Fruit fly (Drosophila melanogaster) whole organism, embryonic: ENCODE data around the gene Cnep1r2.

Experiments
- CG10209 ChIP-seq: fragments of 200-800 bp; sonication (Bioruptor generic); optimal IDR thresholded peaks from 3 replicates; lab custom pipeline; 2017; ENCODE audit warnings: missing biosample characterization, mild to moderate bottlenecking, missing genetic modification characterization, missing genetic modification reagents
- CG10654 ChIP-seq: fragments of 200-800 bp; sonication (Bioruptor generic); optimal IDR thresholded peaks from 2 replicates; lab custom pipeline; 2016; ENCODE audit warnings: missing biosample characterization, missing genetic modification characterization
- CG12236 ChIP-seq: fragments of 200-800 bp; sonication (Bioruptor generic); optimal IDR thresholded peaks from 2 replicates; lab custom pipeline; 2016; ENCODE audit warnings: missing biosample characterization, missing genetic modification characterization
- CG17385 ChIP-seq: fragments of 200-800 bp; sonication (Bioruptor generic); optimal IDR thresholded peaks from 3 replicates; lab custom pipeline; 2018; ENCODE audit warnings: missing biosample characterization, mild to moderate bottlenecking, missing genetic modification characterization
- CG17912 ChIP-seq: fragments of 200-800 bp; sonication (Bioruptor generic); optimal IDR thresholded peaks from 2 replicates; lab custom pipeline; 2018; ENCODE audit warnings: missing biosample characterization, mild to moderate bottlenecking, missing genetic modification characterization
- CG31224 ChIP-seq: fragments of 200-800 bp; sonication (Bioruptor generic); IDR thresholded peaks from 2 replicates; pipeline ENCODE4 v1.3.6; 2022; ENCODE audit warnings: missing biosample characterization, missing genetic modification characterization
- CG32767 ChIP-seq: fragments of 200-800 bp; sonication (Bioruptor generic); IDR thresholded peaks from 2 replicates; pipeline ENCODE4 v1.3.6; 2022; ENCODE audit warnings: missing biosample characterization, missing genetic modification characterization
- CG33213 ChIP-seq: fragments of 200-800 bp; sonication (Bioruptor generic); optimal IDR thresholded peaks from 3 replicates; lab custom pipeline; 2016; ENCODE audit warnings: missing biosample characterization, missing genetic modification characterization
- CG34376 ChIP-seq: fragments of 200-800 bp; sonication (Bioruptor generic); optimal IDR thresholded peaks from 2 replicates; lab custom pipeline; 2018; ENCODE audit warnings: missing biosample characterization, mild to moderate bottlenecking, missing genetic modification characterization
- CG3995 ChIP-seq: fragments of 200-800 bp; sonication (Bioruptor generic); optimal IDR thresholded peaks from 3 replicates; lab custom pipeline; 2016; ENCODE audit warnings: missing biosample characterization, missing genetic modification characterization
- CG4360 ChIP-seq: fragments of 200-800 bp; sonication (Bioruptor generic); IDR thresholded peaks from 2 replicates; pipeline ENCODE4 v1.3.6; 2022; ENCODE audit warnings: missing biosample characterization, missing genetic modification characterization
- CG6654 ChIP-seq: fragments of 200-800 bp; sonication (Bioruptor generic); optimal IDR thresholded peaks from 2 replicates; lab custom pipeline; 2017; ENCODE audit warnings: missing biosample characterization, mild to moderate bottlenecking, missing genetic modification characterization
- CG6683 ChIP-seq: fragments of 200-800 bp; sonication (Bioruptor generic); optimal IDR thresholded peaks from 2 replicates; lab custom pipeline; 2017; ENCODE audit warnings: missing biosample characterization, mild to moderate bottlenecking, missing genetic modification characterization, missing genetic modification reagents
- CG7987 ChIP-seq: fragments of 200-800 bp; sonication (Bioruptor generic); optimal IDR thresholded peaks from 2 replicates; lab custom pipeline; 2018; ENCODE audit warnings: missing biosample characterization, mild to moderate bottlenecking, missing genetic modification characterization, moderate library complexity
- CG9876 ChIP-seq: fragments of 200-800 bp; sonication (Bioruptor generic); optimal IDR thresholded peaks from 2 replicates; lab custom pipeline; 2016; ENCODE audit warnings: missing biosample characterization, missing genetic modification characterization
- Dbx ChIP-seq: fragments of 200-800 bp; sonication (Bioruptor generic); IDR thresholded peaks from 3 replicates; pipeline ENCODE4 v1.3.6; 2022; ENCODE audit warnings: missing biosample characterization, missing genetic modification characterization
- Dfd ChIP-seq, 2 experiments: fragments of >200 bp; optimal IDR thresholded peaks; 2 replicates each; lab custom pipeline; 2017; ENCODE audit warnings: missing biosample characterization in 2 of 2, missing genetic modification characterization in 2 of 2
- Dp ChIP-seq: fragments of 200-800 bp; sonication (Bioruptor generic); optimal IDR thresholded peaks from 2 replicates; lab custom pipeline; 2018; ENCODE audit warnings: missing biosample characterization, mild to moderate bottlenecking, missing genetic modification characterization, moderate library complexity
- Eip74EF ChIP-seq, 2 experiments: fragments of 200-800 bp in 1 of 2; fragments of >200 bp in 1 of 2; sonication (Bioruptor generic) in 1 of 2; optimal IDR thresholded peaks; 2 replicates each; lab custom pipeline; 2017 to 2019; ENCODE audit warnings: missing biosample characterization in 2 of 2, missing genetic modification characterization in 2 of 2, mild to moderate bottlenecking in 1 of 2, moderate library complexity in 1 of 2
- HHEX ChIP-seq: fragments of 200-800 bp; sonication (Bioruptor generic); optimal IDR thresholded peaks from 3 replicates; lab custom pipeline; 2017; ENCODE audit warnings: missing biosample characterization, mild to moderate bottlenecking, missing genetic modification characterization, missing genetic modification reagents
- Hr3 ChIP-seq: fragments of 200-800 bp; sonication (Bioruptor generic); optimal IDR thresholded peaks from 3 replicates; lab custom pipeline; 2016; ENCODE audit warnings: missing biosample characterization, missing genetic modification characterization
- Hr51 ChIP-seq, 2 experiments: fragments of 200-800 bp; sonication (Bioruptor generic); optimal IDR thresholded peaks; 2 replicates in 1 of 2; 3 replicates in 1 of 2; lab custom pipeline; 2016 to 2018; ENCODE audit warnings: missing biosample characterization in 2 of 2, missing genetic modification characterization in 2 of 2, mild to moderate bottlenecking in 1 of 2, moderate library complexity in 1 of 2
- Hsf ChIP-seq: fragments of 200-800 bp; sonication (Bioruptor generic); optimal IDR thresholded peaks from 3 replicates; lab custom pipeline; 2016; ENCODE audit warnings: missing biosample characterization, missing genetic modification characterization
- Lhr ChIP-seq: fragments of 200-800 bp; sonication (Bioruptor generic); optimal IDR thresholded peaks from 3 replicates; lab custom pipeline; 2017; ENCODE audit warnings: mild to moderate bottlenecking, missing biosample characterization, missing genetic modification reagents, missing genetic modification characterization
- Med ChIP-seq: fragments of 200-800 bp; sonication (Bioruptor generic); peaks from one replicate; lab custom pipeline; 2016; ENCODE audit warnings: missing biosample characterization, missing genetic modification characterization, mild to moderate bottlenecking, inconsistent platforms, moderate library complexity
- Side ChIP-seq: fragments of 200-800 bp; sonication (Bioruptor generic); optimal IDR thresholded peaks from 2 replicates; lab custom pipeline; 2016; ENCODE audit warnings: missing biosample characterization, missing genetic modification characterization
- Usf ChIP-seq: fragments of 200-800 bp; sonication (Bioruptor generic); optimal IDR thresholded peaks from 2 replicates; lab custom pipeline; 2017; ENCODE audit warnings: missing genotype, missing biosample characterization, missing genetic modification characterization
- Xrp1 ChIP-seq: fragments of 200-800 bp; sonication (Bioruptor generic); IDR thresholded peaks from 2 replicates; pipeline ENCODE4 v1.3.6; 2022; ENCODE audit warnings: missing biosample characterization, missing genetic modification characterization
- abd-A ChIP-seq: fragments of 200-800 bp; sonication (Bioruptor generic); optimal IDR thresholded peaks from 3 replicates; lab custom pipeline; 2019; ENCODE audit warnings: missing biosample characterization, mild to moderate bottlenecking, missing genetic modification characterization, moderate library complexity
- bowl ChIP-seq: fragments of 200-800 bp; sonication (Bioruptor generic); IDR thresholded peaks from 2 replicates; pipeline ENCODE4 v1.3.6; 2022; ENCODE audit warnings: missing biosample characterization, missing genetic modification characterization
- cg ChIP-seq: fragments of 200-800 bp; sonication (Bioruptor generic); optimal IDR thresholded peaks from 3 replicates; lab custom pipeline; 2019; ENCODE audit warnings: missing biosample characterization, mild to moderate bottlenecking, missing genetic modification characterization, moderate library complexity
- ci ChIP-seq: fragments of 200-800 bp; sonication (Bioruptor generic); IDR thresholded peaks from 3 replicates; pipeline ENCODE4 v1.3.6; 2022; ENCODE audit warnings: missing biosample characterization, missing genetic modification characterization
- dysf ChIP-seq: fragments of 200-800 bp; sonication (Bioruptor generic); IDR thresholded peaks from 3 replicates; pipeline ENCODE4 v1.3.6; 2022; ENCODE audit warnings: missing biosample characterization, missing genetic modification characterization
- fd3F ChIP-seq: fragments of 200-800 bp; sonication (Bioruptor generic); optimal IDR thresholded peaks from 2 replicates; lab custom pipeline; 2018; ENCODE audit warnings: missing biosample characterization, mild to moderate bottlenecking, missing genetic modification characterization, moderate library complexity
- hb ChIP-seq: fragments of 200-800 bp; sonication (Bioruptor generic); IDR thresholded peaks from 3 replicates; pipeline ENCODE4 v1.3.6; 2022; ENCODE audit warnings: missing biosample characterization, missing genetic modification characterization; ENCODE audit not compliant: partially characterized antibody
- ken ChIP-seq: fragments of 200-800 bp; sonication (Bioruptor generic); IDR thresholded peaks from 3 replicates; pipeline ENCODE4 v1.3.6; 2022; ENCODE audit warnings: missing biosample characterization, missing genetic modification characterization
- lbe ChIP-seq: fragments of 200-800 bp; sonication (Bioruptor generic); optimal IDR thresholded peaks from 2 replicates; lab custom pipeline; 2016; ENCODE audit warnings: missing biosample characterization, mild to moderate bottlenecking, missing genetic modification characterization
- nerfin-2 ChIP-seq: fragments of 200-800 bp; sonication (Bioruptor generic); IDR thresholded peaks from 2 replicates; pipeline ENCODE4 v1.3.6; 2022; ENCODE audit warnings: missing biosample characterization, missing genetic modification characterization; ENCODE audit not compliant: partially characterized antibody
- org-1 ChIP-seq: fragments of 200-800 bp; sonication (Bioruptor generic); optimal IDR thresholded peaks from 2 replicates; lab custom pipeline; 2017; ENCODE audit warnings: missing biosample characterization, missing genetic modification characterization
- phol ChIP-seq: fragments of 200-800 bp; sonication (Bioruptor generic); optimal IDR thresholded peaks from 3 replicates; lab custom pipeline; 2018; ENCODE audit warnings: missing biosample characterization, mild to moderate bottlenecking, missing genetic modification characterization, moderate library complexity
- repo ChIP-seq: fragments of 200-800 bp; sonication (Bioruptor generic); optimal IDR thresholded peaks from 2 replicates; lab custom pipeline; 2016; ENCODE audit warnings: missing biosample characterization, missing genetic modification characterization
- sens ChIP-seq: fragments of 200-800 bp; sonication (Bioruptor generic); peaks from one replicate; lab custom pipeline; 2016; ENCODE audit warnings: missing biosample characterization, missing genetic modification characterization
- slp2 ChIP-seq: fragments of 200-800 bp; sonication (Bioruptor generic); optimal IDR thresholded peaks from 2 replicates; lab custom pipeline; 2016; ENCODE audit warnings: missing biosample characterization, missing genetic modification characterization
- so ChIP-seq: fragments of 200-800 bp; sonication (Bioruptor generic); IDR thresholded peaks from 3 replicates; pipeline ENCODE4 v1.3.6; 2022; ENCODE audit warnings: missing biosample characterization, missing genetic modification characterization
- sqz ChIP-seq: fragments of 200-800 bp; sonication (Bioruptor generic); optimal IDR thresholded peaks from 3 replicates; lab custom pipeline; 2018; ENCODE audit warnings: missing biosample characterization, mild to moderate bottlenecking, missing genetic modification characterization
- wdn ChIP-seq: fragments of 200-800 bp; sonication (Bioruptor generic); IDR thresholded peaks from 2 replicates; pipeline ENCODE4 v1.3.6; 2022; ENCODE audit warnings: missing biosample characterization, missing genetic modification characterization
- wek ChIP-seq: fragments of 200-800 bp; sonication (Bioruptor generic); optimal IDR thresholded peaks from 3 replicates; lab custom pipeline; 2018; ENCODE audit warnings: missing biosample characterization, mild to moderate bottlenecking, missing genetic modification characterization, moderate library complexity
- zf30C ChIP-seq: fragments of 200-800 bp; sonication (Bioruptor generic); optimal IDR thresholded peaks from 3 replicates; lab custom pipeline; 2018; ENCODE audit warnings: missing biosample characterization, mild to moderate bottlenecking, missing genetic modification characterization
- zfh1 ChIP-seq: fragments of 200-800 bp; sonication (Bioruptor generic); IDR thresholded peaks from 3 replicates; pipeline ENCODE4 v1.3.6; 2022; ENCODE audit warnings: missing biosample characterization, missing genetic modification characterization

The Cnep1r2 gene

dm6 chr3L:10667341-10667740 lies 29.4 kb downstream of the Cnep1r2 start (continued):
- no peak for TF ChIP-seq Side
- no peak for TF ChIP-seq Usf (GFP tag; lab: Kevin White, UChicago)
- peak; percentile 45 for TF ChIP-seq CG17385 (GFP tag; lab: Kevin White, UChicago)
- no peak for TF ChIP-seq wdn
- no peak for TF ChIP-seq CG10654
- TF ChIP-seq hb (GFP tag; lab: Robert Waterston, UW), result no peak
- TF ChIP-seq CG32767 (GFP tag; lab: Robert Waterston, UW), result no peak
- no peak for TF ChIP-seq CG3995
- TF ChIP-seq CG7987, result no peak
- TF ChIP-seq zfh1 (GFP tag; lab: Robert Waterston, UW), result no peak
- no peak for TF ChIP-seq wek
- TF ChIP-seq CG17912 (GFP tag; lab: Kevin White, UChicago), result no peak
- TF ChIP-seq slp2 (GFP tag; lab: Kevin White, UChicago), result no peak

- TF ChIP-seq CG34376 (no peak), Eip74EF (GFP tag; optimal IDR thresholded peaks at IDR 0.05; lab: Kevin White, UChicago) (no peak), zf30C (no peak), fd3F (GFP tag; lab: Kevin White, UChicago) (no peak), sens (GFP tag; lab: Kevin White, UChicago) (peak; percentile 44), Hr51 (GFP tag; optimal IDR thresholded peaks at IDR 0.05; lab: Kevin White, UChicago) (no peak), lbe (GFP tag; lab: Kevin White, UChicago) (no peak), Dfd (GFP tag; optimal IDR thresholded peaks at IDR 0.05; lab: Kevin White, UChicago) (peak in 1 of 2 experiments; percentile 25), Med (peak; percentile 69), Lhr (no peak), CG33213 (GFP tag; lab: Kevin White, UChicago) (no peak), Dp (GFP tag; lab: Kevin White, UChicago) (no peak), Hsf (GFP tag; lab: Kevin White, UChicago) (no peak), CG31224 (GFP tag; lab: Robert Waterston, UW) (no peak), CG10209 (GFP tag; lab: Kevin White, UChicago) (no peak), abd-A (tag; lab: Kevin White, UChicago) (peak; percentile 2), sqz (peak; percentile 6), HHEX (GFP tag; lab: Kevin White, UChicago) (no peak), CG9876 (GFP tag; lab: Kevin White, UChicago) (no peak), Hr3 (GFP tag; lab: Kevin White, UChicago) (no peak), org-1 (no peak), ken (no peak), Xrp1 (GFP tag; lab: Robert Waterston, UW) (no peak), CG6683 (GFP tag; lab: Kevin White, UChicago) (no peak), Dbx (0 out of 3 replicates have a peak, but pooled peaks have one; percentile 21), so (GFP tag; lab: Robert Waterston, UW) (no peak), phol (tag; lab: Kevin White, UChicago) (no peak), repo (GFP tag; lab: Kevin White, UChicago) (no peak), nerfin-2 (0 out of 2 replicates have a peak, but pooled peaks have one; percentile 10), CG6654 (GFP tag; lab: Kevin White, UChicago) (no peak), CG17385 (GFP tag; lab: Kevin White, UChicago) (peak; percentile 42), CG12236 (GFP tag; lab: Kevin White, UChicago) (no peak), cg (GFP tag; lab: Kevin White, UChicago) (peak; percentile 18), ci (peak; percentile 48; the same call in 1 of the 3 replicates), bowl (GFP tag; lab: Robert Waterston, UW) (0 out of 2 replicates have a peak, but pooled peaks have one; percentile 13), dysf (no peak), CG4360 (GFP tag; lab: Robert Waterston, UW) (peak; percentile 74)
These were observed 31.9 kb downstream of the Cnep1r2 start for dm6 chr3L:10669592-10670400.
